Fruit fly (Drosophila melanogaster): ENCODE results near the gene CG16812.
A peak's percentile ranks its signal among the peaks of the same experiment; 100 is the strongest.
"Not testable (repeated sequence)": the region's sequence is repeated elsewhere in the genome, so short reads cannot be mapped to it uniquely, and the experiment has no call there.

Gene CG16812

dm6 chr2L:13203437-13204137 is 18.8 kb upstream of the CG16812 start, which contains the start of gene Pect:
Gene Pect, plus strand, starts transcription at chr2L:13203762.
- TF ChIP-seq usp (GFP tag; optimal IDR thresholded peaks at IDR 0.05) (no peak), psq (optimal IDR thresholded peaks at IDR 0.05) (no peak), CG8478 (optimal IDR thresholded peaks at IDR 0.05) (no peak), EcR (GFP tag; optimal IDR thresholded peaks at IDR 0.05) (no peak)

DNA sequence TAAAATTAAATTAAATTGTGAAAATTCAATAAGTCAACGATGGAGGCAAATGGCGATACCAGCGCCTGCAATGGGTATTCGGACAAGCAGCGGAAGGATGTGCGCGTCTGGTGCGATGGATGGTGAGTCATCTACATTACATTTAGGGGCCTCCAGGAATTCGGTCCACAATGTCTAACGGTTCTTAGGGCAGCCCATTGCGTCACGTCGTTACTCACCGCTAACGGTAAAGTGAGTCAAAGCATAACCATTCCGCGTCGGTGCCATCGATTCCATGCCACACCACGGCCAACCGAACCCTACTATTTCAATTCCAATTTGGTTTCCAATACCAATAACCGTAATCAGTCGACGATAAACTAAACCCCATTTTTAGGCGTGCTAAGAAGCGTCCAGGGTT is 18.2 kb upstream of the CG16812 start:
- TF ChIP-seq psq (optimal IDR thresholded peaks at IDR 0.05) (no peak), usp (GFP tag; optimal IDR thresholded peaks at IDR 0.05) (no peak), Dll (optimal IDR thresholded peaks at IDR 0.05) (no peak), CG8478 (optimal IDR thresholded peaks at IDR 0.05) (no peak), pan (optimal IDR thresholded peaks at IDR 0.05) (no peak), EcR (GFP tag; optimal IDR thresholded peaks at IDR 0.05) (no peak)

DNA sequence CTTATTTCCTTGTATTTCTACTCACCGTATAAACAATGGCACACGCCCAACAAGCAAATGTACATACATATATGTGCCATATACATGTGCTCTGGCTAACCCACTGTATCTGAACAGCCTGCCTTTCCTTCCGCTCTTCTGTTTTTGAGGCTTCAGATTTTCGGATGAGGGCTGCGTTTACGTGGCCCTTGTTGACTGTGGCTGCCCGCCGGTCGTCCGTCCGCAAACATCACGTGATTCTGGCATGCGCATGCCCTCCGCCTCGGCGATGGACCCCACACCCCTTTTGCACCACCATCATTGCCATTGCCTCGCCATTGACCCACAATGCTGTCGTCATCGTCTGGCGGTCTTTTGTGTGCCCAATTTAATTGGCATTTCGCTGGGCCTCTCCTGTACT is 17.1 kb upstream of the CG16812 start:
- TF ChIP-seq usp (GFP tag; optimal IDR thresholded peaks at IDR 0.05) (no peak), CG8478 (optimal IDR thresholded peaks at IDR 0.05) (no peak), Dll (optimal IDR thresholded peaks at IDR 0.05) (no peak), psq (optimal IDR thresholded peaks at IDR 0.05) (no peak), EcR (GFP tag; optimal IDR thresholded peaks at IDR 0.05) (no peak), pan (optimal IDR thresholded peaks at IDR 0.05) (no peak)

DNA sequence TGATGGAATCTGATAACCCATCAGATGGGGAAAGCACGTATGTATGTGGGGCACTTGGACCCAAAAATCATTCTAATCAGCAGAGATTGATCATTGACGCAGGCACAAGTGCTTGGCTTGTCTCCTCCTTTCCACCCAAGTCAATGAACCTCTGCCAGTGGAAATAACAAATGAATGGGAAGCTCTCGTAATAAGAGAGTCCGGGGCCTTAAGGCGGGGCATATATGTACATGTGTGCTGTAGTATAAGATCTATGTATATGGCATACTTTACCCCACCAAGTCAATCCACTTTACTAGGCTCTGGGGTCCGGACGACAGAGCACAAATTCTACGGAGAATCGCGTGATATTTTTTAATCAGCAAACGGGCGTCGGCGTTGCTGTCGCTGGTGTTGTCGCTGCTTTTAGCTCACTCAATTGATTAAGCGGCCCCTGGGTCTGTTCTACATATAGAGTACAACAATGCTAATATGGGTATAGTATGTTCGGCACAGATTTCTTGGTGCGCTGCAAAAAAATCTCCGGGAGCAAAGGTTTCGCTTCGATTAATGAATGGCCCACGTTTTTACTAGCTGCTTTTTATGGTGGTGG is 16.2 kb upstream of the CG16812 start:
- TF ChIP-seq EcR (GFP tag; optimal IDR thresholded peaks at IDR 0.05) (peak in 1 of 2 experiments; percentile 82), pan (optimal IDR thresholded peaks at IDR 0.05) (peak; percentile 22), psq (optimal IDR thresholded peaks at IDR 0.05) (no peak)

DNA sequence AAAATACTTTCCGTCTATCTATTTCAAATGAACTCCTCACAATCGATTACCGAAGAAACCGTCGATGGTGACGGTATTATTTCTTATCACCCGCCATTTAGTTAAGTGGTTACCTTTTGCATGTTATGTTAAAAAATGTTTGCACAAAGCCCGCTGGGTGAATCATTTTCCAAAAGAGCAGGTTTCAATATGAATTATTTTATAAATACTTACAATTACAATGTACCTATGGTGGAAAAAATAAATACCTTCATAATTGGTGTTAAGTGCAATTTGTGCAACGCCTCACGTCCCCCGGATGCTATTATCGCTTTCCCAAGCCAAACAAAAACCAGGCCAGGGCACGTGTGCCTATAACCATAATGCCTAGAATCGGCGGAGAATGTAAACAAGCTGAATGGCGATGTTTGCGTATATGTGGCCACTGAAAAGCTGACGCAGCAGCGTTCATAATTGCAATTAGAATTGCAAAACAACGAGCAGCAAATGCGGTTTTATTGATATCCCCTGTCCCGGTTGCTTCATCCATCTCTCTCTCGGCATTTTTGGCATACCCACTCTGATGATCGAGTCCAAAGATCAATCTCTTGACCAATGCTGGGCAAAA is 15.4 kb upstream of the CG16812 start:
- TF ChIP-seq pan (optimal IDR thresholded peaks at IDR 0.05) (no peak), CG8478 (optimal IDR thresholded peaks at IDR 0.05) (no peak), psq (optimal IDR thresholded peaks at IDR 0.05) (no peak), Dll (optimal IDR thresholded peaks at IDR 0.05) (no peak), usp (GFP tag; optimal IDR thresholded peaks at IDR 0.05) (no peak), EcR (GFP tag; optimal IDR thresholded peaks at IDR 0.05) (no peak)

DNA sequence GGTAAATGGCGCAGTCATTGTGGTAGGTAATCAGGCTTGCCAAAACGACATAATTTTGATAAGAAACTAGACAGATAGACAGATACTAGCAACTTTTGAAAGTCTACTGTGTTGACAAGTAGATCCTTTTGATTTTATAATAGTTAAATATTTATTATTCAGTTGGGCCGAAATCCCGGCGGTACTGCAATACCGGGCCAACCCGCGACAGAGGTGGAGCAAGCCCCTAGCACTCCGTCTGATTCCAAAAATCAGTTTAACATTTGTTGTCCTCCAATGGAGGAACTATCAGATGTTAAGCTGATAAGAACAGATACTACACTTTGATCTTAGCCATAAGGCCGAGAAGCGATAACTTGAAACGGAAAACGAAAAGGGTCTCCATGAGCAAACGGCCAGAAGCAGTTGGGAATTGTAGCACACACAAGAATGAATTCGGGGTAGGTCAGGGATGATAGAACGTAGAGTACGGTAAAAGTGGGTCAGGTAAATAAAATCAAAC is 10.6 kb upstream of the CG16812 start, which contains the start of gene CG15482:
Gene CG15482, minus strand, starts transcription at position 51 of the 502 bp plus-strand sequence.
- not testable (repeated sequence) for TF ChIP-seq pan, CG8478, psq (optimal IDR thresholded peaks at IDR 0.05)

DNA sequence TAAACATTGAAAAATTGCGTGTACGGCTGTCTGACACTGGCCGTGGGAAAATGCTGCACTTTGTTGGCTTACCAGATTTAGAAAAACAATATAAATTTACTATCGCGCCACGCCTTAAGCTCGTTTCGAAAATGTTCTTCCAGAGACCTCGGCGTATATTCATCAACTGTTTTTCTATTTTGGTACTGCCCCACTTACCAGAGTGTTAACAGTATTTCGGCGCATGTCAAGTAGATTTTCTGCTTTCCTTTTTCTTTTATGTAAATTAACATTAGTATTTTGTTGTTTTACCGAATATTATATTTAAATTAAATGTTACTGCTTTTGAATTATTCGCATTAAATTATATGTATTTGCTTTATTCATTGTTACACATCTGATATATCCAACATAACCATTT is 7.4 kb upstream of the CG16812 start, which contains the start of gene kek4:
Gene kek4, minus strand, starts transcription at position 341 of the 400 bp plus-strand sequence.
- TF ChIP-seq pan (optimal IDR thresholded peaks at IDR 0.05) (no peak), psq (optimal IDR thresholded peaks at IDR 0.05) (no peak), EcR (GFP tag; optimal IDR thresholded peaks at IDR 0.05) (no peak), Dll (optimal IDR thresholded peaks at IDR 0.05) (no peak), usp (GFP tag; optimal IDR thresholded peaks at IDR 0.05) (no peak), CG8478 (optimal IDR thresholded peaks at IDR 0.05) (no peak)

- TF ChIP-seq Dll (optimal IDR thresholded peaks at IDR 0.05): no peak
- TF ChIP-seq EcR (GFP tag; optimal IDR thresholded peaks at IDR 0.05): no peak
These were observed 2.9 kb upstream of the CG16812 start, which contains the start of the genes CG9426 and mRF1 for dm6 chr2L:13219281-13220092. Gene CG9426, minus strand, starts transcription at chr2L:13219923. Gene mRF1, plus strand, starts transcription at chr2L:13219979.

dm6 chr2L:13225225-13225840 is 2.9 kb downstream of the CG16812 start, which contains the start of gene CG15480:
Gene CG15480, minus strand, starts transcription at chr2L:13225275.
- TF ChIP-seq Dll (optimal IDR thresholded peaks at IDR 0.05) (no peak), EcR (GFP tag; optimal IDR thresholded peaks at IDR 0.05) (no peak), psq (optimal IDR thresholded peaks at IDR 0.05) (no peak), usp (GFP tag; optimal IDR thresholded peaks at IDR 0.05) (no peak), pan (optimal IDR thresholded peaks at IDR 0.05) (no peak), CG8478 (optimal IDR thresholded peaks at IDR 0.05) (no peak)

dm6 chr2L:13227242-13227641 is 4.9 kb downstream of the CG16812 start, which contains the start of gene CG16813:
Gene CG16813, plus strand, starts transcription at chr2L:13227529.
- TF ChIP-seq Dll (optimal IDR thresholded peaks at IDR 0.05) (no peak), usp (GFP tag; optimal IDR thresholded peaks at IDR 0.05) (no peak), EcR (GFP tag; optimal IDR thresholded peaks at IDR 0.05) (no peak), pan (optimal IDR thresholded peaks at IDR 0.05) (no peak), CG8478 (optimal IDR thresholded peaks at IDR 0.05) (no peak), psq (optimal IDR thresholded peaks at IDR 0.05) (no peak)

DNA sequence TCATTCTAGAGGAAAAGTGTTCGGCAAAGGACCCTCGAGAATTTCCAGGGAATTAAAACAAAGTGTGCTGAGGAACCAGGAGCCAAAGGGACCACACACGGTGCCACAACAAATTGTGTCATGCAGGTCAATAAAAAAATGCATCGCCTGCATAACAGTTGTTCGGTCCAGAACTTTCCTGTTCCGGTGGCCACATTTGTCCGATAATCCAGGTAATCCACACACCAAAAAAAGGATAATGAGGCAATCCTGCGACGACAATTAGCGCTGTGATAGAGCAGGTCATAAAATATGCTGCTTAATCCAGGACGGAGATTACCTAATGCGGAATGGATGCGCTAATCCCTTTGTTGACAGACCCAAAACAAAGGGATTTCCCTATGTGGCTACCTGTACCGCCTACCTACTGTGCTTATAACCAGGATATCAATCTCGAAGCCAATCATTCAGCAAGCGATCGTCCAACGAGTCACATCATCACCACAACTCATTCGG is 7.0 kb downstream of the CG16812 start, which contains the start of gene CG16815:
Gene CG16815, plus strand, starts transcription at position 445 of the 495 bp plus-strand sequence.
- no peak for TF ChIP-seq usp (GFP tag; optimal IDR thresholded peaks at IDR 0.05)
- no peak for TF ChIP-seq Dll (optimal IDR thresholded peaks at IDR 0.05)

Data from whole organism.